Worm (Caenorhabditis elegans): ENCODE measurements around the gene Y68A4A.10.
A peak's percentile ranks its signal among the peaks of the same experiment; 100 is the strongest.

Gene Y68A4A.10

DNA sequence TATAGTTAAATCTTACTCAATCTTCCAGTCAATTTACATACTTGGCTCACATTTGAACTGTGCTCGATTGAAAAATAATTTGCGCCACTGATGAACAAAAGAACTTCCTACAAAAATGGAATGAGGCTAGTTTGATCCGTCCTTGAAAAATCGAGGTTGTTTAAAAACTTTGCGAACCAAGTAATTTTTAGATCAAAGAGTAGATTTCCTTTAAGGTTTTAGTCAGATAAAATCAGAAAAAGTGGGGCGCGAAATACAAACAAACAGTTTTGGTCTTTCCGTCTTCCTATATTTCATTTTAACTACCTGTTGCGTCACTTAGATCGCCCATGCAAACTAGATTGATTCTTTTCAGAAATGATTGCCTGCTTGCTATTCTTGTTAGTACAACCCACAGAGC is at the start of gene Y68A4A.10:
TSS of gene Y68A4A.10 (plus strand) at position 301 of the 400 bp plus-strand sequence.
- no peak for TF ChIP-seq ztf-3 (GFP tag; optimal IDR thresholded peaks at IDR 0.05)
- TF ChIP-seq rpc-1 (optimal IDR thresholded peaks at IDR 0.05): no peak
- TF ChIP-seq rpc-1 (tag; optimal IDR thresholded peaks at IDR 0.05): no peak
- TF ChIP-seq repo-1 (tag; optimal IDR thresholded peaks at IDR 0.05): no peak
- TF ChIP-seq mes-4 (tag; optimal IDR thresholded peaks at IDR 0.05): no peak
- no peak for TF ChIP-seq lin-54 (GFP tag; optimal IDR thresholded peaks at IDR 0.05)
- no peak for TF ChIP-seq egrh-3 (GFP tag; IDR thresholded peaks at IDR 0.05)
- TF ChIP-seq B0035.1 (tag; optimal IDR thresholded peaks at IDR 0.05): no peak
- no peak for TF ChIP-seq F22D6.2 (tag; optimal IDR thresholded peaks at IDR 0.05)
- no peak for TF ChIP-seq ZK185.1 (tag; optimal IDR thresholded peaks at IDR 0.05; ENCODE audit: poor library complexity, severe bottlenecking)
- no peak for TF ChIP-seq pha-4 (tag; optimal IDR thresholded peaks at IDR 0.05)
- TF ChIP-seq hmg-1.2 (GFP tag; IDR thresholded peaks at IDR 0.05): no peak
- no peak for TF ChIP-seq ceh-27 (GFP tag; optimal IDR thresholded peaks at IDR 0.05)
- no peak for TF ChIP-seq nhr-80 (tag; optimal IDR thresholded peaks at IDR 0.05)
- TF ChIP-seq sea-2 (GFP tag; IDR thresholded peaks at IDR 0.05): no peak
- TF ChIP-seq K12H6.12 (tag; optimal IDR thresholded peaks at IDR 0.05): no peak
- TF ChIP-seq ztf-26 (tag; optimal IDR thresholded peaks at IDR 0.05): no peak

- no peak for TF ChIP-seq Y67H2A.10 (GFP tag; conservative IDR thresholded peaks at IDR 0.05)
Measured at ce11 chrV:17154944-17155343, 47.0 kb upstream of the Y68A4A.10 start.

DNA sequence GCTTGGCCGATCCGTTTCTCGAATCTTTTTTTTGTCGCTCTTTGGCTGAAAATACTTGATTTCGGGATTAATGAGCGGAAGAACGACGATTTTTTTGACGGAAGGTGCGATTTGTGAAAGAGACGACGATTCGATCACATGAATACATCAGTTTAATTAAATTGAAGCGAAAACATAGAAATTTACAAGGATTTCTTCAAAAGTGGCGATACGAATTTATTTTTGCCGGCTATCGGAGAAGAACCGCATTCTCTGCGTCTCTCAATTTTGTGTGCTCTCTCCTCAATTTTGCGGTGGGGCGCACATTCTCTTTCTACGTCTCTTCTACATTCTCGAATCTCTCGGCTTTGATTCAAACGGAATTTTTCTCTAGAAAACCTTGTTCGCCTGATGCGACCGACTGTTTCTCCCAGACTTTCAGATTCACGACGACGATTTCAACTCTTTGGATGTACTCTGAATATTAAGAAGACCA is 46.5 kb upstream of the Y68A4A.10 start, which contains the start of gene F40D4.17:
TSS of gene F40D4.17 (minus strand) at position 51 of the 475 bp plus-strand sequence.
- TF ChIP-seq lir-1 (GFP tag; conservative IDR thresholded peaks at IDR 0.05) (no peak), snpc-4 (GFP tag; optimal IDR thresholded peaks at IDR 0.05) (no peak), snpc-4 (tag; optimal IDR thresholded peaks at IDR 0.05) (peak in 1 of 4 experiments; percentile 45), hmg-1.2 (GFP tag; IDR thresholded peaks at IDR 0.05) (peak; percentile 96)

- TF ChIP-seq nfya-2 (GFP tag; IDR thresholded peaks at IDR 0.05) (no peak), attf-6 (GFP tag; IDR thresholded peaks at IDR 0.05) (no peak), lin-26 (GFP tag; IDR thresholded peaks at IDR 0.05) (no peak), lir-1 (GFP tag; conservative IDR thresholded peaks at IDR 0.05) (no peak), madf-10 (tag; optimal IDR thresholded peaks at IDR 0.05) (no peak), tbp1 (GFP tag; optimal IDR thresholded peaks at IDR 0.05) (no peak), F49E8.2 (tag; optimal IDR thresholded peaks at IDR 0.05; ENCODE audit: insufficient read depth) (no peak), Y79H2A.3 (GFP tag; conservative IDR thresholded peaks at IDR 0.05) (no peak)
Measured at ce11 chrV:17157154-17157553, 44.8 kb upstream of the Y68A4A.10 start, which contains the start of gene F40D4.13. Gene F40D4.13, minus strand, starts transcription at chrV:17157254.

- TF ChIP-seq F39B2.1 (GFP tag; IDR thresholded peaks at IDR 0.05) (no peak), rec-8 (tag; optimal IDR thresholded peaks at IDR 0.05) (no peak), nfya-1 (tag; optimal IDR thresholded peaks at IDR 0.05; ENCODE audit: borderline replicate concordance, insufficient read depth) (no peak), let-526 (GFP tag; IDR thresholded peaks at IDR 0.05) (no peak), mcd-1 (GFP tag; IDR thresholded peaks at IDR 0.05) (no peak), sdz-38 (tag; optimal IDR thresholded peaks at IDR 0.05) (no peak), ama-1 (optimal IDR thresholded peaks at IDR 0.05) (no peak), ama-1 (GFP tag; optimal IDR thresholded peaks at IDR 0.05) (no peak), Y53F4B.3 (GFP tag; IDR thresholded peaks at IDR 0.05) (no peak), fkh-3 (tag; optimal IDR thresholded peaks at IDR 0.05) (no peak), snpc-3.4 (tag; optimal IDR thresholded peaks at IDR 0.05) (no peak), unc-130 (GFP tag; optimal IDR thresholded peaks at IDR 0.05) (no peak), akir-1 (GFP tag; optimal IDR thresholded peaks at IDR 0.05) (no peak), lsl-1 (GFP tag; optimal IDR thresholded peaks at IDR 0.05) (no peak), gei-17 (GFP tag; optimal IDR thresholded peaks at IDR 0.05) (no peak), unc-62 (GFP tag; optimal IDR thresholded peaks at IDR 0.05) (no peak), hlh-12 (tag; optimal IDR thresholded peaks at IDR 0.05) (no peak)
Measured at ce11 chrV:17159430-17159924, 42.5 kb upstream of the Y68A4A.10 start, which contains the start of gene F40D4.12. Gene F40D4.12, plus strand, starts transcription at chrV:17159874.
